Worm (Caenorhabditis elegans) whole organism, L2 larva: Measurements from ENCODE around the gene cky-1.

Source experiments
- C34F6.9 ChIP-seq: fragments of 150-350 bp; optimal IDR thresholded peaks from 2 replicates; lab custom pipeline; 2014; ENCODE audit warnings: missing biosample characterization, missing genetic modification characterization
- F13H6.1 ChIP-seq: sonication (generic microtip); optimal IDR thresholded peaks from 2 replicates; lab custom pipeline; 2016; ENCODE audit warnings: missing genetic modification characterization, missing compliant biosample characterization
- R02D3.7 ChIP-seq: fragments of 150-350 bp; optimal IDR thresholded peaks from 2 replicates; lab custom pipeline; 2014; ENCODE audit warnings: missing biosample characterization, missing genetic modification characterization
- Y55F3AM.14 ChIP-seq: fragments of 200-800 bp; sonication (Bioruptor generic); optimal IDR thresholded peaks from 2 replicates; lab custom pipeline; 2018; ENCODE audit warnings: mild to moderate bottlenecking, missing genetic modification characterization, missing compliant biosample characterization
- ZK546.5 ChIP-seq: sonication (generic microtip); optimal IDR thresholded peaks from 2 replicates; lab custom pipeline; 2017; ENCODE audit warnings: missing biosample characterization, missing genetic modification characterization
- alr-1 ChIP-seq: fragments of 150-350 bp; optimal IDR thresholded peaks from 2 replicates; lab custom pipeline; 2014; ENCODE audit warnings: missing biosample characterization, missing genetic modification characterization
- ama-1 ChIP-seq: fragments of 150-350 bp; optimal IDR thresholded peaks from 2 replicates; lab custom pipeline; 2018; ENCODE audit warnings: inconsistent platforms
- blmp-1 ChIP-seq: sonication (generic microtip); optimal IDR thresholded peaks from 2 replicates; lab custom pipeline; 2017; ENCODE audit warnings: missing genetic modification characterization, mild to moderate bottlenecking, missing compliant biosample characterization, antibody characterized with exemption, moderate library complexity; ENCODE audit not compliant: insufficient read depth
- ceh-16 ChIP-seq: fragments of 150-350 bp; optimal IDR thresholded peaks from 2 replicates; lab custom pipeline; 2014; ENCODE audit warnings: missing biosample characterization, missing genetic modification characterization
- ceh-82 ChIP-seq: fragments of 150-350 bp; optimal IDR thresholded peaks from 2 replicates; lab custom pipeline; 2014; ENCODE audit warnings: missing biosample characterization, missing genetic modification characterization
- crh-2 ChIP-seq: sonication (generic microtip); optimal IDR thresholded peaks from 2 replicates; lab custom pipeline; 2017; ENCODE audit warnings: missing biosample characterization, missing genetic modification characterization
- dmd-4 ChIP-seq: sonication (generic microtip); optimal IDR thresholded peaks from 2 replicates; lab custom pipeline; 2017; ENCODE audit warnings: missing biosample characterization, missing genetic modification characterization
- egl-27 ChIP-seq: sonication (generic microtip); optimal IDR thresholded peaks from 3 replicates; lab custom pipeline; 2017; ENCODE audit warnings: missing biosample characterization, missing genetic modification reagents, missing genetic modification characterization
- elt-1 ChIP-seq: fragments of 150-350 bp; optimal IDR thresholded peaks from 2 replicates; lab custom pipeline; 2014; ENCODE audit warnings: missing biosample characterization, missing genetic modification characterization
- elt-3 ChIP-seq: sonication (generic microtip); optimal IDR thresholded peaks from 2 replicates; lab custom pipeline; 2017; ENCODE audit warnings: missing biosample characterization, missing genetic modification characterization
- fos-1 ChIP-seq: fragments of 150-350 bp; optimal IDR thresholded peaks from 2 replicates; lab custom pipeline; 2014; ENCODE audit warnings: missing biosample characterization, missing genetic modification characterization
- gmeb-1 ChIP-seq: fragments of 150-350 bp; optimal IDR thresholded peaks from 2 replicates; lab custom pipeline; 2014; ENCODE audit warnings: missing biosample characterization, missing genetic modification characterization
- lin-11 ChIP-seq: fragments of 150-350 bp; sonication (generic microtip); optimal IDR thresholded peaks from 2 replicates; lab custom pipeline; 2014; ENCODE audit warnings: missing biosample characterization, missing genetic modification characterization, inconsistent platforms, mixed read lengths
- lin-13 ChIP-seq: fragments of 150-350 bp; optimal IDR thresholded peaks from 2 replicates; lab custom pipeline; 2014; ENCODE audit warnings: missing biosample characterization, missing genetic modification reagents, missing genetic modification characterization
- lin-39 ChIP-seq: fragments of 150-350 bp; optimal IDR thresholded peaks from 2 replicates; lab custom pipeline; 2014; ENCODE audit warnings: missing biosample characterization, missing genetic modification reagents, missing genetic modification characterization
- lsy-2 ChIP-seq, 2 experiments: fragments of 150-350 bp in 1 of 2; sonication (generic microtip) in 1 of 2; optimal IDR thresholded peaks; 2 replicates each; lab custom pipeline; 2014 to 2017; ENCODE audit warnings: missing biosample characterization in 2 of 2, missing genetic modification characterization in 2 of 2
- mab-5 ChIP-seq: fragments of 150-350 bp; optimal IDR thresholded peaks from 2 replicates; lab custom pipeline; 2014; ENCODE audit warnings: missing biosample characterization, missing genetic modification characterization
- mdl-1 ChIP-seq, 2 experiments: fragments of 150-350 bp in 1 of 2; sonication (generic microtip) in 1 of 2; optimal IDR thresholded peaks; 2 replicates each; lab custom pipeline; 2017; ENCODE audit warnings: missing biosample characterization in 2 of 2, missing genetic modification characterization in 2 of 2
- nhr-10 ChIP-seq: sonication (generic microtip); optimal IDR thresholded peaks from 2 replicates; lab custom pipeline; 2017; ENCODE audit warnings: missing biosample characterization, missing genetic modification characterization
- nhr-11 ChIP-seq: fragments of 150-350 bp; optimal IDR thresholded peaks from 2 replicates; lab custom pipeline; 2014; ENCODE audit warnings: missing biosample characterization, missing genetic modification characterization
- nhr-129 ChIP-seq: fragments of 150-350 bp; optimal IDR thresholded peaks from 2 replicates; lab custom pipeline; 2014; ENCODE audit warnings: missing biosample characterization, missing genetic modification characterization
- nhr-21 ChIP-seq: fragments of 150-350 bp; optimal IDR thresholded peaks from 2 replicates; lab custom pipeline; 2014; ENCODE audit warnings: missing biosample characterization, missing genetic modification characterization
- nhr-23 ChIP-seq: fragments of 150-350 bp; optimal IDR thresholded peaks from 2 replicates; lab custom pipeline; 2014; ENCODE audit warnings: missing biosample characterization, missing genetic modification reagents, missing genetic modification characterization
- nhr-25 ChIP-seq: fragments of 150-350 bp; sonication (generic microtip); optimal IDR thresholded peaks from 3 replicates; lab custom pipeline; 2014; ENCODE audit warnings: missing biosample characterization, missing genetic modification characterization
- nhr-6 ChIP-seq: fragments of 150-350 bp; optimal IDR thresholded peaks from 2 replicates; lab custom pipeline; 2014; ENCODE audit warnings: missing biosample characterization, missing genetic modification characterization
- nhr-77 ChIP-seq: fragments of 150-350 bp; optimal IDR thresholded peaks from 2 replicates; lab custom pipeline; 2014; ENCODE audit warnings: missing biosample characterization, missing genetic modification characterization
- peb-1 ChIP-seq: fragments of 150-350 bp; optimal IDR thresholded peaks from 2 replicates; lab custom pipeline; 2014; ENCODE audit warnings: missing biosample characterization, missing genetic modification characterization
- sem-4 ChIP-seq: fragments of 150-350 bp; optimal IDR thresholded peaks from 2 replicates; lab custom pipeline; 2014; ENCODE audit warnings: missing biosample characterization, missing genetic modification reagents, missing genetic modification characterization
- skn-1 ChIP-seq: sonication (generic microtip); optimal IDR thresholded peaks from 2 replicates; lab custom pipeline; 2017; ENCODE audit warnings: missing biosample characterization, missing genetic modification characterization
- sma-3 ChIP-seq: sonication (generic microtip); optimal IDR thresholded peaks from 2 replicates; lab custom pipeline; 2016; ENCODE audit warnings: missing genetic modification reagents, missing genetic modification characterization, missing compliant biosample characterization
- sma-9 ChIP-seq, 2 experiments: fragments of 150-350 bp in 1 of 2; sonication (generic microtip) in 1 of 2; optimal IDR thresholded peaks; 2 replicates each; lab custom pipeline; 2014 to 2016; ENCODE audit warnings: missing genetic modification characterization in 2 of 2, mild to moderate bottlenecking in 1 of 2, missing biosample characterization in 1 of 2, missing compliant biosample characterization in 1 of 2, missing genetic modification reagents in 1 of 2, moderate library complexity in 1 of 2
- snpc-4 ChIP-seq: fragments of 150-350 bp; optimal IDR thresholded peaks from 2 replicates; lab custom pipeline; 2014; ENCODE audit warnings: missing biosample characterization, missing genetic modification characterization
- unc-39 ChIP-seq: fragments of 150-350 bp; optimal IDR thresholded peaks from 2 replicates; lab custom pipeline; 2014; ENCODE audit warnings: missing biosample characterization, missing genetic modification characterization
- unc-55 ChIP-seq: fragments of 150-350 bp; sonication (generic microtip); optimal IDR thresholded peaks from 3 replicates; lab custom pipeline; 2014; ENCODE audit warnings: missing biosample characterization, missing genetic modification reagents, missing genetic modification characterization
- zag-1 ChIP-seq: fragments of 150-350 bp; optimal IDR thresholded peaks from 2 replicates; lab custom pipeline; 2014; ENCODE audit warnings: missing biosample characterization, missing genetic modification characterization
- ztf-1 ChIP-seq: fragments of 200-800 bp; sonication (Bioruptor generic); conservative IDR thresholded peaks from 2 replicates; pipeline ENCODE4 v1.3.6; 2022; ENCODE audit warnings: missing genetic modification characterization, missing compliant biosample characterization
- ztf-11 ChIP-seq: sonication (generic microtip); optimal IDR thresholded peaks from 2 replicates; lab custom pipeline; 2017; ENCODE audit warnings: missing biosample characterization, missing genetic modification characterization
- ztf-4 ChIP-seq: fragments of 150-350 bp; optimal IDR thresholded peaks from 2 replicates; lab custom pipeline; 2014; ENCODE audit warnings: missing biosample characterization, missing genetic modification characterization

The cky-1 gene

ce11 chrV:12728062-12728665 lies 8.3 kb upstream of the cky-1 start, which contains the start of the genes rpl-28 and mrpl-49:
Gene rpl-28, minus strand, starts transcription at chrV:12728112.
Gene mrpl-49, plus strand, starts transcription at chrV:12728631.
- TF ChIP-seq unc-55 (peak; percentile 98), egl-27 (tag; lab: Kevin White, UChicago) (peak; percentile 47), lin-13 (GFP tag; lab: Kevin White, UChicago) (peak; percentile 89), peb-1 (tag; lab: Kevin White, UChicago) (no peak), ceh-82 (tag; lab: Kevin White, UChicago) (peak; percentile 2), dmd-4 (tag; lab: Kevin White, UChicago) (no peak), skn-1 (tag; lab: Kevin White, UChicago) (peak; percentile 49), nhr-10 (tag; lab: Kevin White, UChicago) (no peak), sma-9 (GFP tag; optimal IDR thresholded peaks at IDR 0.05; lab: Kevin White, UChicago) (peak; percentile 85), sma-9 (tag; optimal IDR thresholded peaks at IDR 0.05; lab: Kevin White, UChicago) (no peak), nhr-23 (tag; lab: Kevin White, UChicago) (no peak), fos-1 (tag; lab: Kevin White, UChicago) (peak; percentile 86), mdl-1 (tag; optimal IDR thresholded peaks at IDR 0.05; lab: Kevin White, UChicago) (peak in 1 of 2 experiments; percentile 27), R02D3.7 (tag; lab: Kevin White, UChicago) (peak; percentile 82), ztf-1 (GFP tag; lab: Robert Waterston, UW) (no peak), blmp-1 (peak; percentile 74), Y55F3AM.14 (GFP tag; lab: Kevin White, UChicago) (no peak), F13H6.1 (tag; lab: Kevin White, UChicago) (peak; percentile 72), ceh-16 (tag; lab: Kevin White, UChicago) (peak; percentile 40), elt-3 (tag; lab: Kevin White, UChicago) (no peak), alr-1 (no peak), ama-1 (lab: Kevin White, UChicago) (peak; percentile 50), nhr-21 (tag; lab: Kevin White, UChicago) (peak; percentile 75), nhr-11 (no peak), nhr-77 (tag; lab: Kevin White, UChicago) (no peak), nhr-6 (no peak), snpc-4 (tag; lab: Kevin White, UChicago) (peak; percentile 83), sma-3 (GFP tag; lab: Kevin White, UChicago) (peak; percentile 80), sem-4 (tag; lab: Kevin White, UChicago) (peak; percentile 78), ztf-11 (tag; lab: Kevin White, UChicago) (no peak), nhr-129 (peak; percentile 89), ztf-4 (peak; percentile 70), crh-2 (tag; lab: Kevin White, UChicago) (peak; percentile 91), gmeb-1 (tag; lab: Kevin White, UChicago) (peak; percentile 85), lin-39 (no peak), mab-5 (tag; lab: Kevin White, UChicago) (peak; percentile 82), C34F6.9 (tag; lab: Kevin White, UChicago) (peak; percentile 96), zag-1 (tag; lab: Kevin White, UChicago) (peak; percentile 36), elt-1 (tag; lab: Kevin White, UChicago) (no peak), nhr-25 (tag; lab: Kevin White, UChicago) (no peak), unc-39 (tag; lab: Kevin White, UChicago) (no peak), ZK546.5 (tag; lab: Kevin White, UChicago) (no peak), lin-11 (tag; lab: Kevin White, UChicago) (peak; percentile 85), lsy-2 (tag; optimal IDR thresholded peaks at IDR 0.05; lab: Kevin White, UChicago) (peak; percentile 64 to 93)

ce11 chrV:12729220-12729619 lies 7.3 kb upstream of the cky-1 start, which contains the start of gene R11D1.10:
Gene R11D1.10, plus strand, starts transcription at chrV:12729520.
- TF ChIP-seq gmeb-1 (tag; lab: Kevin White, UChicago) (no peak), peb-1 (tag; lab: Kevin White, UChicago) (no peak), crh-2 (tag; lab: Kevin White, UChicago) (no peak), nhr-77 (tag; lab: Kevin White, UChicago) (no peak), nhr-21 (tag; lab: Kevin White, UChicago) (no peak), lsy-2 (tag; optimal IDR thresholded peaks at IDR 0.05; lab: Kevin White, UChicago) (no peak), ztf-4 (no peak), ztf-11 (tag; lab: Kevin White, UChicago) (no peak), nhr-11 (no peak), ztf-1 (GFP tag; lab: Robert Waterston, UW) (no peak), ZK546.5 (tag; lab: Kevin White, UChicago) (no peak), F13H6.1 (tag; lab: Kevin White, UChicago) (no peak), ceh-16 (tag; lab: Kevin White, UChicago) (no peak), lin-11 (tag; lab: Kevin White, UChicago) (no peak), sem-4 (tag; lab: Kevin White, UChicago) (no peak), snpc-4 (tag; lab: Kevin White, UChicago) (no peak)
- TF ChIP-seq, all 48 proteins: peak for 0
